Worm (Caenorhabditis elegans) whole organism, mixed stage, embryonic: Measurements from ENCODE around the gene tag-343.

Experiments used
- M03D4.4 ChIP-seq: sonication (generic microtip); optimal IDR thresholded peaks from 2 replicates; lab custom pipeline; 2017; ENCODE audit warnings: mild to moderate bottlenecking, missing genetic modification characterization, missing compliant biosample characterization
- bed-3 ChIP-seq: fragments of 200-800 bp; sonication (Bioruptor generic); optimal IDR thresholded peaks from 3 replicates; lab custom pipeline; 2018; ENCODE audit warnings: mild to moderate bottlenecking, missing genetic modification characterization, moderate library complexity, missing compliant biosample characterization
- blmp-1 ChIP-seq: fragments of 150-350 bp; optimal IDR thresholded peaks from 2 replicates; lab custom pipeline; 2014; ENCODE audit warnings: missing biosample characterization, missing genetic modification characterization
- ceh-39 ChIP-seq: fragments of 150-350 bp; optimal IDR thresholded peaks from 2 replicates; lab custom pipeline; 2014; ENCODE audit warnings: missing biosample characterization, missing genetic modification characterization
- ceh-43 ChIP-seq: fragments of 200-800 bp; sonication (Bioruptor generic); optimal IDR thresholded peaks from 2 replicates; lab custom pipeline; 2018; ENCODE audit warnings: mild to moderate bottlenecking, missing genetic modification characterization, moderate library complexity, missing compliant biosample characterization
- ceh-83 ChIP-seq: fragments of 200-800 bp; sonication (Bioruptor generic); optimal IDR thresholded peaks from 2 replicates; lab custom pipeline; 2018; ENCODE audit warnings: mild to moderate bottlenecking, missing genetic modification characterization, missing compliant biosample characterization
- ces-1 ChIP-seq: fragments of 150-350 bp; optimal IDR thresholded peaks from 2 replicates; lab custom pipeline; 2014; ENCODE audit warnings: missing biosample characterization, missing genetic modification reagents, missing genetic modification characterization
- cnd-1 ChIP-seq: fragments of 200-800 bp; sonication (Bioruptor generic); optimal IDR thresholded peaks from 2 replicates; lab custom pipeline; 2018; ENCODE audit warnings: mild to moderate bottlenecking, missing genetic modification characterization, missing compliant biosample characterization
- drap-1 ChIP-seq: fragments of 200-800 bp; sonication (Bioruptor generic); optimal IDR thresholded peaks from 3 replicates; lab custom pipeline; 2018; ENCODE audit warnings: mild to moderate bottlenecking, missing genetic modification characterization, missing compliant biosample characterization
- elt-1 ChIP-seq: sonication (generic microtip); optimal IDR thresholded peaks from 2 replicates; lab custom pipeline; 2017; ENCODE audit warnings: missing genetic modification characterization, mild to moderate bottlenecking, missing compliant biosample characterization, antibody characterized with exemption, moderate library complexity, borderline replicate concordance; ENCODE audit not compliant: insufficient read depth
- elt-3 ChIP-seq: fragments of 150-350 bp; optimal IDR thresholded peaks from 2 replicates; lab custom pipeline; 2014; ENCODE audit warnings: missing biosample characterization, missing genetic modification characterization
- flh-1 ChIP-seq: fragments of 200-800 bp; sonication (Bioruptor generic); optimal IDR thresholded peaks from 2 replicates; lab custom pipeline; 2018; ENCODE audit warnings: mild to moderate bottlenecking, missing genetic modification characterization, moderate library complexity, missing compliant biosample characterization
- ham-2 ChIP-seq: fragments of 200-800 bp; sonication (Bioruptor generic); optimal IDR thresholded peaks from 2 replicates; lab custom pipeline; 2018; ENCODE audit warnings: mild to moderate bottlenecking, missing genetic modification characterization, missing compliant biosample characterization
- hlh-1 ChIP-seq: fragments of 150-350 bp; optimal IDR thresholded peaks from 2 replicates; lab custom pipeline; 2014; ENCODE audit warnings: missing biosample characterization, missing genetic modification reagents, missing genetic modification characterization
- lin-13 ChIP-seq: fragments of 150-350 bp; optimal IDR thresholded peaks from 2 replicates; lab custom pipeline; 2014; ENCODE audit warnings: missing biosample characterization, missing genetic modification characterization
- lin-32 ChIP-seq: fragments of 200-800 bp; sonication (Bioruptor generic); optimal IDR thresholded peaks from 2 replicates; lab custom pipeline; 2018; ENCODE audit warnings: mild to moderate bottlenecking, missing genetic modification characterization, missing compliant biosample characterization
- lsy-2 ChIP-seq: fragments of 150-350 bp; optimal IDR thresholded peaks from 2 replicates; lab custom pipeline; 2014; ENCODE audit warnings: missing biosample characterization, missing genetic modification characterization
- mab-5 ChIP-seq: fragments of 150-350 bp; optimal IDR thresholded peaks from 2 replicates; lab custom pipeline; 2014; ENCODE audit warnings: missing biosample characterization, missing genetic modification characterization
- mep-1 ChIP-seq: fragments of 150-350 bp; optimal IDR thresholded peaks from 2 replicates; lab custom pipeline; 2017; ENCODE audit warnings: missing biosample characterization, missing genetic modification reagents, missing genetic modification characterization, inconsistent platforms
- mls-2 ChIP-seq: sonication (generic microtip); optimal IDR thresholded peaks from 2 replicates; lab custom pipeline; 2016; ENCODE audit warnings: mild to moderate bottlenecking, missing genetic modification characterization, moderate library complexity, missing compliant biosample characterization
- nhr-12 ChIP-seq: fragments of 150-350 bp; optimal IDR thresholded peaks from 2 replicates; lab custom pipeline; 2014; ENCODE audit warnings: missing biosample characterization, missing genetic modification characterization
- nhr-2 ChIP-seq: fragments of 150-350 bp; optimal IDR thresholded peaks from 2 replicates; lab custom pipeline; 2014; ENCODE audit warnings: missing biosample characterization, missing genetic modification characterization
- nhr-237 ChIP-seq: fragments of 150-350 bp; optimal IDR thresholded peaks from 2 replicates; lab custom pipeline; 2014; ENCODE audit warnings: missing biosample characterization, missing genetic modification characterization
- nhr-28 ChIP-seq: fragments of 150-350 bp; optimal IDR thresholded peaks from 2 replicates; lab custom pipeline; 2014; ENCODE audit warnings: missing biosample characterization, missing genetic modification characterization
- nhr-76 ChIP-seq: sonication (generic microtip); optimal IDR thresholded peaks from 2 replicates; lab custom pipeline; 2017; ENCODE audit warnings: missing biosample characterization, missing genetic modification characterization
- pha-4 ChIP-seq: fragments of 150-350 bp; optimal IDR thresholded peaks from 2 replicates; lab custom pipeline; 2018; ENCODE audit warnings: missing biosample characterization, missing genetic modification reagents, missing genetic modification characterization
- sem-2 ChIP-seq: fragments of 200-800 bp; sonication (Bioruptor generic); optimal IDR thresholded peaks from 2 replicates; lab custom pipeline; 2018; ENCODE audit warnings: mild to moderate bottlenecking, missing genetic modification characterization, missing compliant biosample characterization
- snpc-4 ChIP-seq: fragments of 150-350 bp; optimal IDR thresholded peaks from 2 replicates; lab custom pipeline; 2014; ENCODE audit warnings: missing biosample characterization, missing genetic modification characterization
- sptf-1 ChIP-seq: sonication (generic microtip); optimal IDR thresholded peaks from 2 replicates; lab custom pipeline; 2017; ENCODE audit warnings: mild to moderate bottlenecking, missing genetic modification characterization, moderate library complexity, missing compliant biosample characterization
- tbx-8 ChIP-seq: fragments of 200-800 bp; sonication (Bioruptor generic); optimal IDR thresholded peaks from 2 replicates; lab custom pipeline; 2018; ENCODE audit warnings: mild to moderate bottlenecking, missing genetic modification characterization, moderate library complexity, missing compliant biosample characterization
- unc-120 ChIP-seq: sonication (generic microtip); optimal IDR thresholded peaks from 2 replicates; lab custom pipeline; 2017; ENCODE audit warnings: missing genetic modification characterization, missing compliant biosample characterization; ENCODE audit not compliant: poor library complexity, severe bottlenecking
- unc-39 ChIP-seq: fragments of 150-350 bp; optimal IDR thresholded peaks from 2 replicates; lab custom pipeline; 2014; ENCODE audit warnings: missing biosample characterization, missing genetic modification characterization
- unc-62 ChIP-seq: fragments of 150-350 bp; optimal IDR thresholded peaks from 2 replicates; lab custom pipeline; 2014; ENCODE audit warnings: missing biosample characterization, missing genetic modification reagents, missing genetic modification characterization
- zip-8 ChIP-seq: fragments of 150-350 bp; optimal IDR thresholded peaks from 2 replicates; lab custom pipeline; 2014; ENCODE audit warnings: missing biosample characterization, missing genetic modification characterization
- ztf-11 ChIP-seq: fragments of 150-350 bp; optimal IDR thresholded peaks from 2 replicates; lab custom pipeline; 2014; ENCODE audit warnings: missing biosample characterization, missing genetic modification characterization

tag-343 gene

DNA sequence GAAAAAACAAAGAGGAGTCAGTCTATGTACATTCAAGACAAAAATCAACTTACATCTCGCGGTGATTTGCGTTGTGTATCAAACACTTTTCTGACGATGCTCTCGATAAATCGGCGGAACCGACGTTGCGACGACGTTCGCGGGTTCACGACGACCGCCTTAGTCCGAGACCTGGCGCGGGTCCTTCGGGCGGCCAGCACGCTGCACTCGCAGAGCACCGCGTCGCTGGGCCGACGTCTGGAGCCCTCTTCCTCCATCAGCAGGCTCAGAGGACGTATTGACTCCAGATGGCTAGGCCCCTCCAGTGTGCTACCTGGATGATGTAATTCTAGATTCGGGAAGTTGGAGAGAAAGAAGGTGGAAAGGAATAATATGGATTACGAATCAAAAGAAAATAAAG is 31.3 kb downstream of the tag-343 start:
- TF ChIP-seq flh-1 (GFP tag; lab: Kevin White, UChicago) (no peak), mep-1 (tag; lab: Kevin White, UChicago) (no peak)
- TF ChIP-seq, all 35 proteins: peak for 0

DNA sequence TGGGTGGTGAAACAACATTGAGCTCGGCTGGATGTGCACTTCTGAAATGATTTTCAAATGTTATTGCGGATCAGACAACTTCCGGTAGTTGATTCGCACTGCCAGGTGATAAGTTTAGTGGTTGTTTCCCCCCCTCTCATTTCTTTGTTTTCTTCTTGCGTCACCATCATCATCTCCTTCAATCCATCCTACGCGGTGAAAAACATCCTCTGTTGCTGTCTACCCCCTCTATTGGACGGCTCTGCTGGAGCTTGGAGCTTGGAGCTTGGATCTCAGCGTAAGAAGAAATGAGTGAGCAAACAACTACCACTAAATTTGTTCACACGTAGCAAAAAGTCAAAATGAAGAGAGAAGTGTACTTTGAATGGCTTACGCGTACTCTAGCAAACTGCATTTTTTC is 32.9 kb downstream of the tag-343 start:
- TF ChIP-seq nhr-12 (tag; lab: Kevin White, UChicago), result no peak
- TF ChIP-seq elt-3, result no peak
- TF ChIP-seq sem-2 (GFP tag; lab: Kevin White, UChicago), result no peak
- TF ChIP-seq lin-13, result no peak

DNA sequence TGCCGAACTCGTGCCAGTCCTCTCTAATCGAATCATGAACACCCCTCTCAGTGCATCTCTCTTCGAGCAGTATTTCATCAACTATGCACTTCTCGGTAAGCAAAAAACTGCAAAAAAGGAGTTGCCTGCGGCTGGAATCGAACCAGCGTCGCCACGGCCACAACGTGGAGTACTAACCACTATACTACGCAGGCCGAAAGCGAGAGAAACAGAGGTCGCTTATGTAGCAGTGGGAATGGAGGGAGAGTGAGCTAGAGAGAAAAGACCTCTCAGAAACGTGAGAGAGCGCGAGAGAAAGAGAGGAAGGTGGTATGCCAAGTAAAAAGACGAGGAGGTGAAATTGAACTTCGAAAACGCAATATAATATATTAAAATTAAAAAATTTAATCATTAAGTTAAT is 39.8 kb downstream of the tag-343 start:
- peak; percentile 82 for TF ChIP-seq hlh-1
- no peak for TF ChIP-seq elt-1
- peak; percentile 86 for TF ChIP-seq bed-3 (GFP tag; lab: Kevin White, UChicago)
- TF ChIP-seq cnd-1 (tag; lab: Kevin White, UChicago), result peak; percentile 97
- TF ChIP-seq lin-13, result peak; percentile 82
- TF ChIP-seq ceh-39, result peak; percentile 61
- TF ChIP-seq snpc-4 (tag; lab: Kevin White, UChicago), result no peak
- peak; percentile 87 for TF ChIP-seq tbx-8 (GFP tag; lab: Kevin White, UChicago)
- peak; percentile 97 for TF ChIP-seq unc-120 (tag; lab: Kevin White, UChicago)
- TF ChIP-seq ceh-83 (GFP tag; lab: Kevin White, UChicago), result peak; percentile 96
- peak; percentile 40 for TF ChIP-seq ztf-11 (tag; lab: Kevin White, UChicago)
- peak; percentile 43 for TF ChIP-seq nhr-2 (tag; lab: Kevin White, UChicago)
- peak; percentile 77 for TF ChIP-seq pha-4
- peak; percentile 31 for TF ChIP-seq nhr-76 (tag; lab: Kevin White, UChicago)
- TF ChIP-seq elt-3, result peak; percentile 67
- peak; percentile 87 for TF ChIP-seq flh-1 (GFP tag; lab: Kevin White, UChicago)
- TF ChIP-seq nhr-28 (tag; lab: Kevin White, UChicago), result peak; percentile 71
- TF ChIP-seq M03D4.4 (tag; lab: Kevin White, UChicago), result peak; percentile 96
- TF ChIP-seq mep-1 (tag; lab: Kevin White, UChicago), result peak; percentile 94
- TF ChIP-seq ham-2 (GFP tag; lab: Kevin White, UChicago), result peak; percentile 92
- TF ChIP-seq ceh-43 (GFP tag; lab: Kevin White, UChicago), result peak; percentile 91
- TF ChIP-seq mls-2 (tag; lab: Kevin White, UChicago), result peak; percentile 96
- peak; percentile 39 for TF ChIP-seq blmp-1 (tag; lab: Kevin White, UChicago)
- TF ChIP-seq nhr-12 (tag; lab: Kevin White, UChicago), result peak; percentile 85
- peak; percentile 92 for TF ChIP-seq lin-32 (GFP tag; lab: Kevin White, UChicago)
- TF ChIP-seq drap-1 (GFP tag; lab: Kevin White, UChicago), result peak; percentile 96
- peak; percentile 72 for TF ChIP-seq unc-39 (tag; lab: Kevin White, UChicago)
- peak; percentile 92 for TF ChIP-seq sem-2 (GFP tag; lab: Kevin White, UChicago)
- peak; percentile 57 for TF ChIP-seq unc-62
- TF ChIP-seq ces-1 (GFP tag; lab: Kevin White, UChicago), result peak; percentile 66
- TF ChIP-seq lsy-2 (tag; lab: Kevin White, UChicago), result peak; percentile 47
- no peak for TF ChIP-seq zip-8 (tag; lab: Kevin White, UChicago)
- peak; percentile 97 for TF ChIP-seq sptf-1
- TF ChIP-seq nhr-237 (tag; lab: Kevin White, UChicago), result peak; percentile 71
- no peak for TF ChIP-seq mab-5 (tag; lab: Kevin White, UChicago)

DNA sequence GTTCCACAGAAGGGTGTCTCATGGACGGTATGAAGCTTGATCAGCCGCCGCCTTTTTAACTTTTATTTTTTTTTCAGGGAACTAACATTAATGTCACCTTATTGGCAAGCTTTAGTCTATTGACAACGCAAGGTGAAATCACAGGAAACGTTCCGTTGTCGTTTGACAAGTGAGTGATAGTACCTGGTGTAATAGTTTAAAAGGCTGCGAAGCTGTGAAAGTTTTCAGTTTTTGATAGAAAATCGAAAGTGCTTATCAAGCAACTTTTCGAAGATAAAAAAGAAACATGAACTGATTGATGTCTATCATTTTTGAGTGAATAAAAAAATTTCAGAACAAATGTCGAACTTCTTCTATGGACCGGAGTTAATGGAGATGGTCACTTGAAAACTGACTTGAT is 40.4 kb downstream of the tag-343 start:
- TF ChIP-seq nhr-237 (tag; lab: Kevin White, UChicago) (no peak), zip-8 (tag; lab: Kevin White, UChicago) (no peak), ces-1 (GFP tag; lab: Kevin White, UChicago) (no peak)
